Fruit fly (Drosophila melanogaster): ENCODE results near the gene kst.

The kst gene

dm6 chr3L:3305430-3305829 is 31.2 kb upstream of the kst start (continued):
- TF ChIP-seq HHEX (GFP tag; optimal IDR thresholded peaks at IDR 0.05) (peak; percentile 56), CG13287 (GFP tag; IDR thresholded peaks at IDR 0.05; ENCODE audit: partially characterized antibody) (no peak), Hmr (GFP tag; optimal IDR thresholded peaks at IDR 0.05) (peak; percentile 52), D (optimal IDR thresholded peaks at IDR 0.05) (no peak), D (GFP tag; optimal IDR thresholded peaks at IDR 0.05) (peak; percentile 15), CG9817 (tag; optimal IDR thresholded peaks at IDR 0.05) (no peak), org-1 (GFP tag; optimal IDR thresholded peaks at IDR 0.05) (peak; percentile 61), CG17612 (GFP tag; IDR thresholded peaks at IDR 0.05) (no peak), pros (GFP tag; optimal IDR thresholded peaks at IDR 0.05) (no peak), TFAM (GFP tag; optimal IDR thresholded peaks at IDR 0.05) (no peak), nerfin-2 (GFP tag; IDR thresholded peaks at IDR 0.05; ENCODE audit: partially characterized antibody) (no peak), schlank (tag; optimal IDR thresholded peaks at IDR 0.05) (no peak), zen2 (GFP tag; IDR thresholded peaks at IDR 0.05; ENCODE audit: partially characterized antibody) (no peak), pita (GFP tag; optimal IDR thresholded peaks at IDR 0.05) (no peak), Atf6 (GFP tag; IDR thresholded peaks at IDR 0.05) (peak; percentile 24; the same call in 1 of the 2 replicates), CG4404 (GFP tag; IDR thresholded peaks at IDR 0.05) (no peak), CG30431 (GFP tag; optimal IDR thresholded peaks at IDR 0.05) (peak; percentile 15), dmrt11E (tag; optimal IDR thresholded peaks at IDR 0.05) (peak; percentile 58), Lhr (GFP tag; optimal IDR thresholded peaks at IDR 0.05) (peak; percentile 1), ham (GFP tag; IDR thresholded peaks at IDR 0.05) (no peak), Sry-β (GFP tag; optimal IDR thresholded peaks at IDR 0.05) (peak; percentile 1), rib (GFP tag; IDR thresholded peaks at IDR 0.05) (no peak), CG12104 (GFP tag; optimal IDR thresholded peaks at IDR 0.05) (peak; percentile 3), CG15601 (tag; optimal IDR thresholded peaks at IDR 0.05) (peak; percentile 34), grau (tag; optimal IDR thresholded peaks at IDR 0.05) (peak; percentile 25), CG13123 (GFP tag; optimal IDR thresholded peaks at IDR 0.05) (peak; percentile 24), CG17328 (GFP tag; IDR thresholded peaks at IDR 0.05) (peak; percentile 19; the same call in 1 of the 2 replicates), tx (GFP tag; optimal IDR thresholded peaks at IDR 0.05) (peak; percentile 7), Bteb2 (GFP tag; optimal IDR thresholded peaks at IDR 0.05) (peak; percentile 35), CG4820 (GFP tag; optimal IDR thresholded peaks at IDR 0.05) (peak; percentile 40), CG3847 (GFP tag; IDR thresholded peaks at IDR 0.05) (no peak), Ets97D (GFP tag; optimal IDR thresholded peaks at IDR 0.05) (no peak), salm (tag; optimal IDR thresholded peaks at IDR 0.05) (peak; percentile 9), CG33557 (GFP tag; optimal IDR thresholded peaks at IDR 0.05) (no peak), eyg (GFP tag; optimal IDR thresholded peaks at IDR 0.05) (no peak), Oli (tag; optimal IDR thresholded peaks at IDR 0.05) (peak; percentile 26), z (GFP tag; IDR thresholded peaks at IDR 0.05) (peak; percentile 58; the same call in 2 of the 3 replicates), CG7963 (GFP tag; IDR thresholded peaks at IDR 0.05; ENCODE audit: partially characterized antibody) (no peak), corto (GFP tag; optimal IDR thresholded peaks at IDR 0.05) (no peak), CHES-1-like (GFP tag; optimal IDR thresholded peaks at IDR 0.05) (peak; percentile 19), CG8924 (tag; optimal IDR thresholded peaks at IDR 0.05) (peak; percentile 5), CG2678 (tag; optimal IDR thresholded peaks at IDR 0.05) (peak; percentile 60), lilli (GFP tag; optimal IDR thresholded peaks at IDR 0.05) (peak; percentile 7), Jarid2 (GFP tag; optimal IDR thresholded peaks at IDR 0.05) (peak; percentile 25), row (GFP tag; IDR thresholded peaks at IDR 0.05) (no peak), CG16779 (GFP tag; IDR thresholded peaks at IDR 0.05) (no peak), caup (GFP tag; optimal IDR thresholded peaks at IDR 0.05; ENCODE audit: severe bottlenecking) (peak; percentile 68), hbn (GFP tag; IDR thresholded peaks at IDR 0.05; ENCODE audit: partially characterized antibody) (no peak), CG15011 (GFP tag; optimal IDR thresholded peaks at IDR 0.05) (no peak), cato (GFP tag; optimal IDR thresholded peaks at IDR 0.05; ENCODE audit: borderline replicate concordance) (peak; percentile 31)
